Worm (Caenorhabditis elegans) whole organism, L4/young adult: ENCODE data around the gene F35C11.5.

Source experiments
- W03F9.2 ChIP-seq: fragments of 150-350 bp; optimal IDR thresholded peaks from 2 replicates; lab custom pipeline; 2014; ENCODE audit warnings: missing biosample characterization, missing genetic modification characterization
- him-1 ChIP-seq: sonication (generic microtip); optimal IDR thresholded peaks from 2 replicates; lab custom pipeline; 2016; ENCODE audit warnings: missing genotype, missing genetic modification reagents, missing genetic modification characterization, missing compliant biosample characterization

ce11 chrII:8225914-8226313 lies 27.6 kb upstream of the F35C11.5 start:
- TF ChIP-seq him-1 (tag; lab: Kevin White, UChicago) (no peak), W03F9.2 (tag; lab: Kevin White, UChicago) (no peak)
